Worm (Caenorhabditis elegans): ENCODE results near the gene ssq-4.
"Not testable (repeated sequence)": the region's sequence is repeated elsewhere in the genome, so short reads cannot be mapped to it uniquely, and the experiment has no call there.

Gene ssq-4

DNA sequence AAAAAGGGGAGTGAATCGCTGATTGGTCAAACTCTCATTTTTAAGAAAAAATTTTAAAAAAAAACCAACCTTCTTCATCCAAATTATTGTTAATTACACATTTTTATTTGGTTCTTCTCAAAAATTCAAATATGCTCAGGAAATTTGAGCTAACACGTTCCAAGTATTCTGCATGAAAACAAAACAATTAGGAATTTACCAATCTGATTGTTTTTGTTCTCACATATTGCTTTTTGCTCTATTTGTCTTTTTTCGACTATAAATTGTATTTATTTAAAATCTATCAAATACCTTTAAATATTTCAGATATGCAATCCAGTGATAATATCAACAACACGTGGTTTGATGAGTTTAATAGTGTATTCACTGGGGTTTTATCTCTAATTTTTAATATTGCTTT, 4.0 kb upstream of the ssq-4 start, which contains the start of gene srm-1:
TSS of gene srm-1 (plus strand) at position 301 of the 400 bp plus-strand sequence.
- no peak for TF ChIP-seq flt-1 (GFP tag; IDR thresholded peaks at IDR 0.05)
- TF ChIP-seq F13C5.2 (tag; optimal IDR thresholded peaks at IDR 0.05), result no peak
- TF ChIP-seq ets-7 (tag; optimal IDR thresholded peaks at IDR 0.05), result no peak
- TF ChIP-seq hmbx-1 (tag; optimal IDR thresholded peaks at IDR 0.05), result no peak
- no peak for TF ChIP-seq pes-1 (GFP tag; IDR thresholded peaks at IDR 0.05)
- no peak for TF ChIP-seq tbx-11 (GFP tag; IDR thresholded peaks at IDR 0.05)
- TF ChIP-seq ceh-13 (GFP tag; optimal IDR thresholded peaks at IDR 0.05), result no peak
- TF ChIP-seq ama-1 (optimal IDR thresholded peaks at IDR 0.05), result no peak

DNA sequence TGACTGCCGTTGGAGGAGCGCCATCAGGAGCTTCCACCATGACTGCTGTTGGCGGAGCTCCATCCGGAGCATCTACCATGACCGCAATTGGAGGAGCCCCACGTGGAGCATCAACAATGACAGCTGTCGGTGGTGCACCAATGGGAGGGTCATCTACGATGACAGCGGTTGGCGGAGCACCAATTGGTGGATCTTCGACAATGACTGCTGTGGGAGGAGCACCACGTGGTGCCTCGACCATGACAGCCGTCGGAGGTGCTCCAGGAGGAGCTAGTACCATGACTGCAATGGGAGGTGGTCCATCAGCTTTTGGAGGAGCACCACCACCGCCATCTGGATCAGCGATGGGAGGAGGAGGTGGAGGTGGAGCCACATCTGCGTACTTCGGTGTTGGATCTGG, 796 bp downstream of the ssq-4 start, which contains the start of gene T28H11.7:
TSS of gene T28H11.7 (minus strand) at position 101 of the 400 bp plus-strand sequence.
- TF ChIP-seq ets-7, tra-4, ceh-36 (tag; optimal IDR thresholded peaks at IDR 0.05): not testable (repeated sequence)

DNA sequence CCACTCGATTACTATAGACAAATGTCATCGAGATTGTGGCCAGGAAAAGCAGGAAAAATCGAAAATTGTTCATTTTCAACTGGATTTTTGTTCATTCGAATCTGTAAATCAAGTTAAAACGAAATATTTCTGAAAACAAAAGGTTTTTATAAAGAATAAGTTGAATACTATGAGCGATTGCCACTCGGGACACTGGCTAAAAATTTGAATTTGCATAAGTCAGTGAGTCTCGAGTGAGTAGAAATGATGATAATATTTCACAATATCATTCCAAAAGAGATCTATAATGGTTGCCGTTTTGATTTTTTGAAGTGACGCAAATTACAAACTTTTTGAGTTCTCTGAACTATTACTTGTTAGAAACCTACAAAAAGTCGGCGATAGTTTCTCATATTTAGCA, 4.3 kb downstream of the ssq-4 start, which contains the start of gene T28H11.8:
TSS of gene T28H11.8 (minus strand) at position 101 of the 400 bp plus-strand sequence.
- TF ChIP-seq pes-1 (GFP tag; IDR thresholded peaks at IDR 0.05) (no peak), B0310.2 (tag; optimal IDR thresholded peaks at IDR 0.05) (no peak), tbx-11 (GFP tag; IDR thresholded peaks at IDR 0.05) (no peak), scrt-1 (GFP tag; IDR thresholded peaks at IDR 0.05) (no peak), flt-1 (GFP tag; IDR thresholded peaks at IDR 0.05) (no peak), tbx-37 (GFP tag; conservative IDR thresholded peaks at IDR 0.05) (no peak), ceh-36 (tag; optimal IDR thresholded peaks at IDR 0.05) (no peak), F13C5.2 (tag; optimal IDR thresholded peaks at IDR 0.05) (no peak), sea-1 (GFP tag; conservative IDR thresholded peaks at IDR 0.05) (no peak), hnd-1 (tag; optimal IDR thresholded peaks at IDR 0.05) (no peak), ama-1 (optimal IDR thresholded peaks at IDR 0.05) (no peak), aly-1 (tag; optimal IDR thresholded peaks at IDR 0.05) (no peak), hmbx-1 (tag; optimal IDR thresholded peaks at IDR 0.05) (no peak), ceh-13 (GFP tag; optimal IDR thresholded peaks at IDR 0.05) (no peak), tra-4 (tag; optimal IDR thresholded peaks at IDR 0.05) (no peak), hmg-4 (GFP tag; optimal IDR thresholded peaks at IDR 0.05) (no peak), ets-7 (tag; optimal IDR thresholded peaks at IDR 0.05) (no peak)

ce11 chrIV:5025646-5026045, 9.4 kb downstream of the ssq-4 start, which contains the start of gene C09B9.85:
Gene C09B9.85, minus strand, starts transcription at chrIV:5025746.
- TF ChIP-seq hnd-1 (tag; optimal IDR thresholded peaks at IDR 0.05), result no peak
- TF ChIP-seq B0310.2 (tag; optimal IDR thresholded peaks at IDR 0.05), result no peak
- no peak for TF ChIP-seq tra-4 (tag; optimal IDR thresholded peaks at IDR 0.05)

DNA sequence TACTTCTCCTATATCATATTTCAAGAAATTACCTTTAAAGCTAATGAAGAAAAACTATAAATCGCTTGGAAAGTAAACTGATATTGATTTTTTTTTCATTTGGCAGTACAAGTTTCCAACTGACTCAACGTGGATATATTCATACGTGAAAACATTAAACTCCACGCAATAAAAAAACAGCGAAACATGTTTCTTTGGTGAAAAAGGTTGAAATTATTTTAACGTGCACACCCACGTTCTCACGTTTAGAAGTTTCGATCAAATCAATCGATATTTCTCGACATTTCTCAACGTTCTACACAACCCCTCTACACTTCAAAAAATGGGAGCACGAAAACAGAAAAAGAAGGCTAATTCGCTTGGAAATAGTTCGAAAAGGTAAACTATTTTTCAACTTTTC, 12.7 kb downstream of the ssq-4 start, which contains the start of the genes best-6 and C09B9.2:
TSS of gene best-6 (minus strand) at position 101 of the 400 bp plus-strand sequence.
TSS of gene C09B9.2 (plus strand) at position 314 of the 400 bp plus-strand sequence.
- TF ChIP-seq ceh-13 (GFP tag; optimal IDR thresholded peaks at IDR 0.05) (no peak), tbx-37 (GFP tag; conservative IDR thresholded peaks at IDR 0.05) (no peak), aly-1 (tag; optimal IDR thresholded peaks at IDR 0.05) (no peak), B0310.2 (tag; optimal IDR thresholded peaks at IDR 0.05) (no peak), sea-1 (GFP tag; conservative IDR thresholded peaks at IDR 0.05) (no peak), ets-7 (tag; optimal IDR thresholded peaks at IDR 0.05) (no peak), scrt-1 (GFP tag; IDR thresholded peaks at IDR 0.05) (no peak), F13C5.2 (tag; optimal IDR thresholded peaks at IDR 0.05) (no peak), ceh-36 (tag; optimal IDR thresholded peaks at IDR 0.05) (no peak), hnd-1 (tag; optimal IDR thresholded peaks at IDR 0.05) (no peak), pes-1 (GFP tag; IDR thresholded peaks at IDR 0.05) (no peak), hmg-4 (GFP tag; optimal IDR thresholded peaks at IDR 0.05) (no peak), hmbx-1 (tag; optimal IDR thresholded peaks at IDR 0.05) (no peak)

DNA sequence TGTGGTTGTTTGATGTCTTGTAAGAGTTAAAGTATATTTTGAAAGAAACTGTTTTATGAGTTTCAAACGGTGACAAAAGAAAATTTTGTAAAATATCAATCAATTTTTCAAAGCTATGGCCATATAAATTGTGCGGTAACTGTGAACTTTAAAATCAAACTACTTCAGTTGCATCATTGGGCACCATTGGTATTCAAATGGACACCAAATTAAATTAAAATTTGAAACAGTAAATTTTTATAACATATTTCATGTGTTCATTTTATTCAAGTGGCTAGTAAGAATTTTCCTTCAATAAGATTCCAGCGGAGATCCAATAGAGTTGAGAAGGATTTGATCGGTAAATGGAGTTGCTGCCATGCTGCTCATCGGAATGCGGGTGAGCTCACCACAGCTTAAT, 15.1 kb downstream of the ssq-4 start:
- TF ChIP-seq tbx-37 (GFP tag; conservative IDR thresholded peaks at IDR 0.05) (no peak), ceh-13 (GFP tag; optimal IDR thresholded peaks at IDR 0.05) (no peak), pes-1 (GFP tag; IDR thresholded peaks at IDR 0.05) (no peak), B0310.2 (tag; optimal IDR thresholded peaks at IDR 0.05) (no peak), hmbx-1 (tag; optimal IDR thresholded peaks at IDR 0.05) (no peak), tra-4 (tag; optimal IDR thresholded peaks at IDR 0.05) (no peak), ceh-36 (tag; optimal IDR thresholded peaks at IDR 0.05) (no peak), aly-1 (tag; optimal IDR thresholded peaks at IDR 0.05) (no peak), tbx-11 (GFP tag; IDR thresholded peaks at IDR 0.05) (no peak), sea-1 (GFP tag; conservative IDR thresholded peaks at IDR 0.05) (no peak)

- TF ChIP-seq F13C5.2 (tag; optimal IDR thresholded peaks at IDR 0.05) (no peak), hnd-1 (tag; optimal IDR thresholded peaks at IDR 0.05) (no peak), ama-1 (optimal IDR thresholded peaks at IDR 0.05) (no peak), tra-4 (tag; optimal IDR thresholded peaks at IDR 0.05) (no peak), hmbx-1 (tag; optimal IDR thresholded peaks at IDR 0.05) (no peak), ceh-13 (GFP tag; optimal IDR thresholded peaks at IDR 0.05) (no peak), aly-1 (tag; optimal IDR thresholded peaks at IDR 0.05) (no peak), sea-1 (GFP tag; conservative IDR thresholded peaks at IDR 0.05) (no peak)
These were observed 17.0 kb downstream of the ssq-4 start, which contains the start of gene C09B9.4 for ce11 chrIV:5033276-5033675. Gene C09B9.4, minus strand, starts transcription at chrIV:5033376.

ce11 chrIV:5037489-5037888, 21.2 kb downstream of the ssq-4 start, which contains the start of gene C09B9.1:
Gene C09B9.1, plus strand, starts transcription at chrIV:5037789.
- no peak for TF ChIP-seq ets-7 (tag; optimal IDR thresholded peaks at IDR 0.05)
- TF ChIP-seq ceh-13 (GFP tag; optimal IDR thresholded peaks at IDR 0.05), result no peak
- no peak for TF ChIP-seq pes-1 (GFP tag; IDR thresholded peaks at IDR 0.05)
- TF ChIP-seq hmg-4 (GFP tag; optimal IDR thresholded peaks at IDR 0.05), result no peak
- TF ChIP-seq tra-4 (tag; optimal IDR thresholded peaks at IDR 0.05), result no peak
- TF ChIP-seq tbx-37 (GFP tag; conservative IDR thresholded peaks at IDR 0.05), result no peak
- no peak for TF ChIP-seq hnd-1 (tag; optimal IDR thresholded peaks at IDR 0.05)
- no peak for TF ChIP-seq sea-1 (GFP tag; conservative IDR thresholded peaks at IDR 0.05)
- no peak for TF ChIP-seq ceh-36 (tag; optimal IDR thresholded peaks at IDR 0.05)

Measured in whole organism, early embryonic.